Worm (Caenorhabditis elegans): Measurements from ENCODE around the gene F13D11.4.

The F13D11.4 gene

DNA sequence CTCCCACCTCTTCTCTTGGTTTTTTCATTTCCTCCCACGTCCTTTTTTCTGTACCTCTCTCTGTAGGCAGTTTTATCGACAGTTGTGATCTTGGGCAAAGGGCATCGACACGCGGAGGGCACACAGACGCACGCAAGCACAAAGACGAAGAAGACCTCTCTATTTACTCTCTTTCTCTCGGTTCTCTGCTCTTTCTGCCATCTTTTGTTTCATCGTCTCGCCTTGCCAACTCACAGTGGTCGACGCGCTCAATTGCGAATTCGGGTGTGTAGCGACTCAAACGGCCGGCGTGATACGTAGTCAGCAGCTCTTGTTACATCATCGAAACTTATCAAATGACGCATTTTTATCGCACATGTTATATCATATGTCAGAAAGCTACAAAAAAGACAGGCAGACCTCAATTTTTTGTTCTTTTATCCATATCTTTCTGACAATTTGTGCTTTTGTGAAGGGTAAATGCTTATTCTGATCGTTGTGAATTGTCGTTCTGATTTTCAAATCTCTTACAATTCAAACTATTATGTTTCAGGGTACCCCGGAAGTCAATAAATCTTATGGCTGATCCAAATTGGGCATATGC is 6.5 kb upstream of the F13D11.4 start, which contains the start of gene puf-9 (continued):
- peak; percentile 48 for TF ChIP-seq ceh-14 (tag; optimal IDR thresholded peaks at IDR 0.05)
- peak; percentile 71 for TF ChIP-seq pqm-1 (tag; optimal IDR thresholded peaks at IDR 0.05)
- peak; percentile 95 for TF ChIP-seq ceh-31 (tag; optimal IDR thresholded peaks at IDR 0.05)
- TF ChIP-seq ahr-1 (tag; optimal IDR thresholded peaks at IDR 0.05): no peak
- TF ChIP-seq ceh-9 (tag; optimal IDR thresholded peaks at IDR 0.05): no peak
- TF ChIP-seq tbx-7 (tag; optimal IDR thresholded peaks at IDR 0.05): peak; percentile 30
- TF ChIP-seq pha-2 (tag; optimal IDR thresholded peaks at IDR 0.05): peak; percentile 46
- peak; percentile 9 for TF ChIP-seq hlh-8 (tag; optimal IDR thresholded peaks at IDR 0.05)
- peak; percentile 78 for TF ChIP-seq pax-1 (tag; optimal IDR thresholded peaks at IDR 0.05)
- no peak for TF ChIP-seq mec-3 (tag; optimal IDR thresholded peaks at IDR 0.05; ENCODE audit: borderline replicate concordance)
- TF ChIP-seq eyg-1 (tag; optimal IDR thresholded peaks at IDR 0.05): no peak
- TF ChIP-seq gmeb-2 (tag; optimal IDR thresholded peaks at IDR 0.05): peak; percentile 22
- no peak for TF ChIP-seq unc-3 (GFP tag; conservative IDR thresholded peaks at IDR 0.05)
- peak; percentile 51 for TF ChIP-seq unc-3 (tag; optimal IDR thresholded peaks at IDR 0.05)
- peak; percentile 69 for TF ChIP-seq pros-1 (tag; optimal IDR thresholded peaks at IDR 0.05)
- TF ChIP-seq ceh-6 (GFP tag; optimal IDR thresholded peaks at IDR 0.05): peak; percentile 49
- peak; percentile 46 for TF ChIP-seq unc-86 (tag; optimal IDR thresholded peaks at IDR 0.05)
- no peak for TF ChIP-seq hlh-6 (tag; optimal IDR thresholded peaks at IDR 0.05)
- peak; percentile 97 for TF ChIP-seq elt-2 (tag; optimal IDR thresholded peaks at IDR 0.05)
- no peak for TF ChIP-seq T23F11.4 (GFP tag; optimal IDR thresholded peaks at IDR 0.05)
- peak; percentile 63 for TF ChIP-seq dmd-4 (tag; optimal IDR thresholded peaks at IDR 0.05; ENCODE audit: borderline replicate concordance)
- TF ChIP-seq ceh-45 (GFP tag; IDR thresholded peaks at IDR 0.05): no peak
- peak; percentile 86 for TF ChIP-seq sdc-2 (tag; optimal IDR thresholded peaks at IDR 0.05)
- TF ChIP-seq ceh-22 (tag; optimal IDR thresholded peaks at IDR 0.05): no peak
- peak; percentile 97 for TF ChIP-seq dve-1 (tag; optimal IDR thresholded peaks at IDR 0.05)
- peak; percentile 94 for TF ChIP-seq ref-2 (tag; optimal IDR thresholded peaks at IDR 0.05)
- TF ChIP-seq elt-4 (tag; optimal IDR thresholded peaks at IDR 0.05): no peak
- no peak for TF ChIP-seq pag-3 (tag; optimal IDR thresholded peaks at IDR 0.05; ENCODE audit: borderline replicate concordance)
- no peak for TF ChIP-seq nhr-11 (tag; optimal IDR thresholded peaks at IDR 0.05)
- TF ChIP-seq ztf-16 (tag; optimal IDR thresholded peaks at IDR 0.05): no peak
- TF ChIP-seq sox-2 (GFP tag; IDR thresholded peaks at IDR 0.05): peak; percentile 70

ce11 chrX:5839643-5840042 is 5.0 kb upstream of the F13D11.4 start, which contains the start of gene dct-11:
Gene dct-11, minus strand, starts transcription at chrX:5839778.
- TF ChIP-seq unc-86 (tag; optimal IDR thresholded peaks at IDR 0.05) (no peak), npax-4 (tag; optimal IDR thresholded peaks at IDR 0.05) (no peak), K02D7.2 (tag; optimal IDR thresholded peaks at IDR 0.05) (no peak), elt-2 (tag; optimal IDR thresholded peaks at IDR 0.05) (peak; percentile 30), ceh-9 (tag; optimal IDR thresholded peaks at IDR 0.05) (no peak), unc-3 (GFP tag; conservative IDR thresholded peaks at IDR 0.05) (no peak), unc-3 (tag; optimal IDR thresholded peaks at IDR 0.05) (no peak), ceh-6 (GFP tag; optimal IDR thresholded peaks at IDR 0.05) (no peak), dve-1 (tag; optimal IDR thresholded peaks at IDR 0.05) (peak; percentile 16)

ce11 chrX:5839143-5839542 is 4.5 kb upstream of the F13D11.4 start:
- TF ChIP-seq unc-55 (GFP tag; optimal IDR thresholded peaks at IDR 0.05) (no peak), unc-42 (tag; optimal IDR thresholded peaks at IDR 0.05) (no peak), hlh-15 (tag; optimal IDR thresholded peaks at IDR 0.05) (no peak), dmd-4 (tag; optimal IDR thresholded peaks at IDR 0.05; ENCODE audit: borderline replicate concordance) (no peak), K02D7.2 (tag; optimal IDR thresholded peaks at IDR 0.05) (no peak), pros-1 (tag; optimal IDR thresholded peaks at IDR 0.05) (no peak), fkh-6 (tag; optimal IDR thresholded peaks at IDR 0.05) (no peak), ama-1 (optimal IDR thresholded peaks at IDR 0.05) (no peak), madf-2 (tag; optimal IDR thresholded peaks at IDR 0.05) (no peak), ceh-34 (tag; optimal IDR thresholded peaks at IDR 0.05) (no peak), ceh-6 (GFP tag; optimal IDR thresholded peaks at IDR 0.05) (no peak), pag-3 (tag; optimal IDR thresholded peaks at IDR 0.05; ENCODE audit: borderline replicate concordance) (no peak), elt-4 (tag; optimal IDR thresholded peaks at IDR 0.05) (no peak), hlh-8 (tag; optimal IDR thresholded peaks at IDR 0.05) (no peak)

All from whole organism, late embryonic.